Fruit fly (Drosophila melanogaster) whole organism, prepupa: Measurements from ENCODE around the gene Drgx.
A peak's percentile ranks its signal among the peaks of the same experiment; 100 is the strongest.

Experiments
- Blimp-1 ChIP-seq: fragments of 200-800 bp; sonication (Bioruptor generic); optimal IDR thresholded peaks from 3 replicates; lab custom pipeline; 2017; ENCODE audit warnings: missing biosample characterization, missing genetic modification characterization, mild to moderate bottlenecking, moderate library complexity, missing genetic modification reagents
- CG10669 ChIP-seq: fragments of 200-800 bp; sonication (Bioruptor generic); optimal IDR thresholded peaks from 3 replicates; lab custom pipeline; 2018; ENCODE audit warnings: missing biosample characterization, mild to moderate bottlenecking, missing genetic modification characterization, moderate library complexity
- CG11902 ChIP-seq: fragments of 200-800 bp; sonication (Bioruptor generic); optimal IDR thresholded peaks from 3 replicates; lab custom pipeline; 2016; ENCODE audit warnings: missing biosample characterization, missing genetic modification characterization
- CG3032 ChIP-seq: fragments of 200-800 bp; optimal IDR thresholded peaks from 2 replicates; lab custom pipeline; 2019; ENCODE audit warnings: missing biosample characterization, mild to moderate bottlenecking, missing genetic modification characterization, moderate library complexity
- CG31627 ChIP-seq: fragments of 200-800 bp; sonication (Bioruptor generic); optimal IDR thresholded peaks from 3 replicates; lab custom pipeline; 2016; ENCODE audit warnings: missing biosample characterization, missing genetic modification characterization
- CG32006 ChIP-seq: fragments of 200-800 bp; sonication (Bioruptor generic); optimal IDR thresholded peaks from 3 replicates; lab custom pipeline; 2017; ENCODE audit warnings: missing biosample characterization, mild to moderate bottlenecking, missing genetic modification characterization
- CG3919 ChIP-seq: fragments of 200-800 bp; sonication (Bioruptor generic); optimal IDR thresholded peaks from 3 replicates; lab custom pipeline; 2016; ENCODE audit warnings: missing biosample characterization, missing genetic modification characterization
- CG4318 ChIP-seq: fragments of 200-800 bp; sonication (Bioruptor generic); optimal IDR thresholded peaks from 3 replicates; lab custom pipeline; 2017; ENCODE audit warnings: missing biosample characterization, mild to moderate bottlenecking, missing genetic modification characterization
- CG6792 ChIP-seq: fragments of 200-800 bp; sonication (Bioruptor generic); optimal IDR thresholded peaks from 3 replicates; lab custom pipeline; 2016; ENCODE audit warnings: missing biosample characterization, missing genetic modification characterization
- CG6808 ChIP-seq: fragments of 200-800 bp; sonication (Bioruptor generic); optimal IDR thresholded peaks from 3 replicates; lab custom pipeline; 2017; ENCODE audit warnings: missing biosample characterization, missing genetic modification characterization, mild to moderate bottlenecking, moderate library complexity, missing genetic modification reagents
- CG6854 ChIP-seq: fragments of 200-800 bp; sonication (Bioruptor generic); optimal IDR thresholded peaks from 2 replicates; lab custom pipeline; 2017; ENCODE audit warnings: missing biosample characterization, mild to moderate bottlenecking, missing genetic modification characterization
- CG8119 ChIP-seq: fragments of 200-800 bp; sonication (Bioruptor generic); IDR thresholded peaks from 3 replicates; pipeline ENCODE4 v1.3.6; 2022; ENCODE audit warnings: missing biosample characterization, missing genetic modification characterization
- CG8319 ChIP-seq: fragments of 200-800 bp; sonication (Bioruptor generic); optimal IDR thresholded peaks from 3 replicates; lab custom pipeline; 2016; ENCODE audit warnings: missing biosample characterization, missing genetic modification characterization
- CG9139 ChIP-seq: fragments of 200-800 bp; sonication (Bioruptor generic); optimal IDR thresholded peaks from 3 replicates; lab custom pipeline; 2017; ENCODE audit warnings: missing biosample characterization, mild to moderate bottlenecking, missing genetic modification characterization
- Eip78C ChIP-seq: fragments of 200-800 bp; sonication (Bioruptor generic); peaks from one replicate; lab custom pipeline; 2016; ENCODE audit warnings: missing biosample characterization, missing genetic modification characterization
- Ets21C ChIP-seq: fragments of 200-800 bp; sonication (Bioruptor generic); optimal IDR thresholded peaks from 3 replicates; lab custom pipeline; 2016; ENCODE audit warnings: missing biosample characterization, missing genetic modification characterization
- Ets96B ChIP-seq: fragments of 200-800 bp; optimal IDR thresholded peaks from 2 replicates; lab custom pipeline; 2019; ENCODE audit warnings: missing biosample characterization, mild to moderate bottlenecking, missing genetic modification characterization, moderate library complexity
- Hr39 ChIP-seq: fragments of 200-800 bp; sonication (Bioruptor generic); optimal IDR thresholded peaks from 2 replicates; lab custom pipeline; 2016; ENCODE audit warnings: missing biosample characterization, missing genetic modification characterization
- Hr4 ChIP-seq: fragments of 200-800 bp; sonication (Bioruptor generic); optimal IDR thresholded peaks from 3 replicates; lab custom pipeline; 2016; ENCODE audit warnings: missing biosample characterization, missing genetic modification characterization
- Lpt ChIP-seq: fragments of 200-800 bp; sonication (Bioruptor generic); optimal IDR thresholded peaks from 3 replicates; lab custom pipeline; 2016; ENCODE audit warnings: missing biosample characterization, missing genetic modification characterization
- Met ChIP-seq: fragments of 200-800 bp; sonication (Bioruptor generic); optimal IDR thresholded peaks from 3 replicates; lab custom pipeline; 2016; ENCODE audit warnings: missing biosample characterization, missing genetic modification characterization
- OdsH ChIP-seq: fragments of 200-800 bp; sonication (Bioruptor generic); optimal IDR thresholded peaks from 3 replicates; lab custom pipeline; 2016; ENCODE audit warnings: missing biosample characterization, missing genetic modification characterization
- Smox ChIP-seq: fragments of 200-800 bp; sonication (Bioruptor generic); optimal IDR thresholded peaks from 3 replicates; lab custom pipeline; 2016; ENCODE audit warnings: missing biosample characterization, missing genetic modification characterization
- Sox102F ChIP-seq: fragments of 200-800 bp; sonication (Bioruptor generic); optimal IDR thresholded peaks from 2 replicates; lab custom pipeline; 2016; ENCODE audit warnings: missing biosample characterization, mild to moderate bottlenecking, missing genetic modification characterization
- Sox15 ChIP-seq: fragments of 200-800 bp; sonication (Bioruptor generic); optimal IDR thresholded peaks from 3 replicates; lab custom pipeline; 2016; ENCODE audit warnings: missing biosample characterization, missing genetic modification characterization
- acj6 ChIP-seq: fragments of 200-800 bp; sonication (Bioruptor generic); optimal IDR thresholded peaks from 3 replicates; lab custom pipeline; 2016; ENCODE audit warnings: missing biosample characterization, missing genetic modification characterization
- dac ChIP-seq: fragments of 200-800 bp; sonication (Bioruptor generic); optimal IDR thresholded peaks from 2 replicates; lab custom pipeline; 2017; ENCODE audit warnings: missing biosample characterization, mild to moderate bottlenecking, missing genetic modification characterization
- eg ChIP-seq: fragments of 200-800 bp; sonication (Bioruptor generic); IDR thresholded peaks from 3 replicates; pipeline ENCODE4 v1.3.6; 2022; ENCODE audit warnings: missing biosample characterization, missing genetic modification characterization
- esn ChIP-seq: fragments of 200-800 bp; sonication (Bioruptor generic); optimal IDR thresholded peaks from 2 replicates; lab custom pipeline; 2016; ENCODE audit warnings: missing biosample characterization, mild to moderate bottlenecking, missing genetic modification characterization, moderate library complexity
- fd59A ChIP-seq: fragments of 200-800 bp; sonication (Bioruptor generic); optimal IDR thresholded peaks from 2 replicates; lab custom pipeline; 2017; ENCODE audit warnings: missing biosample characterization, mild to moderate bottlenecking, missing genetic modification characterization, missing genetic modification reagents
- fd85E ChIP-seq: fragments of 200-800 bp; sonication (Bioruptor generic); optimal IDR thresholded peaks from 3 replicates; lab custom pipeline; 2016; ENCODE audit warnings: missing biosample characterization, missing genetic modification characterization
- fkh ChIP-seq: fragments of 200-800 bp; sonication (Bioruptor generic); optimal IDR thresholded peaks from 3 replicates; lab custom pipeline; 2017; ENCODE audit warnings: missing biosample characterization, mild to moderate bottlenecking, missing genetic modification characterization, moderate library complexity
- net ChIP-seq: fragments of 200-800 bp; sonication (Bioruptor generic); optimal IDR thresholded peaks from 3 replicates; lab custom pipeline; 2016; ENCODE audit warnings: missing biosample characterization, missing genetic modification characterization
- pdm3 ChIP-seq: fragments of 200-800 bp; sonication (Bioruptor generic); optimal IDR thresholded peaks from 3 replicates; lab custom pipeline; 2016; ENCODE audit warnings: missing biosample characterization, missing genetic modification characterization
- salr ChIP-seq, 2 experiments: fragments of 200-800 bp; sonication (Bioruptor generic); optimal IDR thresholded peaks; 3 replicates each; lab custom pipeline; 2016 to 2018; ENCODE audit warnings: missing biosample characterization in 2 of 2, missing genetic modification characterization in 2 of 2, mild to moderate bottlenecking in 1 of 2
- spab ChIP-seq: fragments of 200-800 bp; sonication (Bioruptor generic); optimal IDR thresholded peaks from 2 replicates; lab custom pipeline; 2017; ENCODE audit warnings: missing biosample characterization, mild to moderate bottlenecking, missing genetic modification characterization, missing genetic modification reagents
- ss ChIP-seq, 2 experiments: fragments of 200-800 bp; sonication (Bioruptor generic); optimal IDR thresholded peaks; 2 replicates in 1 of 2; 3 replicates in 1 of 2; lab custom pipeline; 2017 to 2018; ENCODE audit warnings: mild to moderate bottlenecking in 2 of 2, missing biosample characterization in 2 of 2, missing genetic modification characterization in 2 of 2, moderate library complexity in 1 of 2
- topi ChIP-seq: fragments of 200-800 bp; sonication (Bioruptor generic); optimal IDR thresholded peaks from 3 replicates; lab custom pipeline; 2016; ENCODE audit warnings: missing biosample characterization, missing genetic modification characterization

Gene Drgx

dm6 chr2L:3629466-3629865, 33.1 kb upstream of the Drgx start (continued):
- TF ChIP-seq Sox15 (GFP tag; lab: Kevin White, UChicago) (peak; percentile 77), CG10669 (GFP tag; lab: Kevin White, UChicago) (peak; percentile 83), eg (GFP tag; lab: Robert Waterston, UW) (peak; percentile 78), CG6808 (GFP tag; lab: Kevin White, UChicago) (peak; percentile 78), acj6 (GFP tag; lab: Kevin White, UChicago) (peak; percentile 83), pdm3 (GFP tag; lab: Kevin White, UChicago) (peak; percentile 85), CG3919 (GFP tag; lab: Kevin White, UChicago) (peak; percentile 87), spab (peak; percentile 78), CG9139 (peak; percentile 83), fd59A (GFP tag; lab: Kevin White, UChicago) (peak; percentile 75), Met (GFP tag; lab: Kevin White, UChicago) (peak; percentile 70), net (GFP tag; lab: Kevin White, UChicago) (peak; percentile 84), CG32006 (GFP tag; lab: Kevin White, UChicago) (peak; percentile 35), Sox102F (GFP tag; lab: Kevin White, UChicago) (peak; percentile 77), OdsH (peak; percentile 80), salr (GFP tag; optimal IDR thresholded peaks at IDR 0.05; lab: Kevin White, UChicago) (peak; percentile 25 to 79), Hr4 (GFP tag; lab: Kevin White, UChicago) (peak; percentile 26), CG31627 (GFP tag; lab: Kevin White, UChicago) (peak; percentile 72), Blimp-1 (GFP tag; lab: Kevin White, UChicago) (no peak), CG11902 (GFP tag; lab: Kevin White, UChicago) (peak; percentile 77), Lpt (GFP tag; lab: Kevin White, UChicago) (no peak), Ets96B (tag; lab: Kevin White, UChicago) (peak; percentile 87), fkh (no peak), CG6792 (GFP tag; lab: Kevin White, UChicago) (peak; percentile 87), topi (GFP tag; lab: Kevin White, UChicago) (peak; percentile 83), CG6854 (no peak), Ets21C (GFP tag; lab: Kevin White, UChicago) (peak; percentile 54), Smox (GFP tag; lab: Kevin White, UChicago) (peak; percentile 71), CG8319 (GFP tag; lab: Kevin White, UChicago) (peak; percentile 76), CG4318 (GFP tag; lab: Kevin White, UChicago) (no peak), Eip78C (GFP tag; lab: Kevin White, UChicago) (peak; percentile 94), CG3032 (peak; percentile 75), Hr39 (GFP tag; lab: Kevin White, UChicago) (peak; percentile 77), ss (GFP tag; optimal IDR thresholded peaks at IDR 0.05; lab: Kevin White, UChicago) (peak in 1 of 2 experiments; percentile 90), esn (GFP tag; lab: Kevin White, UChicago) (peak; percentile 79), fd85E (no peak), CG8119 (GFP tag; lab: Robert Waterston, UW) (peak; percentile 23; the same call in 1 of the 3 replicates)

dm6 chr2L:3630763-3631162, 31.8 kb upstream of the Drgx start:
- TF ChIP-seq dac (GFP tag; lab: Kevin White, UChicago) (no peak), Blimp-1 (GFP tag; lab: Kevin White, UChicago) (peak; percentile 62)
